Fruit fly (Drosophila melanogaster) S2 (cell line): ENCODE measurements around the gene ChAT.

Experiments used
- CG8478 ChIP-seq: fragments of >200 bp; optimal IDR thresholded peaks from 2 replicates; lab custom pipeline; 2018
- CTCF ChIP-seq, 2 experiments: fragments of >200 bp; optimal IDR thresholded peaks; 2 replicates each; lab custom pipeline; 2018

DNA sequence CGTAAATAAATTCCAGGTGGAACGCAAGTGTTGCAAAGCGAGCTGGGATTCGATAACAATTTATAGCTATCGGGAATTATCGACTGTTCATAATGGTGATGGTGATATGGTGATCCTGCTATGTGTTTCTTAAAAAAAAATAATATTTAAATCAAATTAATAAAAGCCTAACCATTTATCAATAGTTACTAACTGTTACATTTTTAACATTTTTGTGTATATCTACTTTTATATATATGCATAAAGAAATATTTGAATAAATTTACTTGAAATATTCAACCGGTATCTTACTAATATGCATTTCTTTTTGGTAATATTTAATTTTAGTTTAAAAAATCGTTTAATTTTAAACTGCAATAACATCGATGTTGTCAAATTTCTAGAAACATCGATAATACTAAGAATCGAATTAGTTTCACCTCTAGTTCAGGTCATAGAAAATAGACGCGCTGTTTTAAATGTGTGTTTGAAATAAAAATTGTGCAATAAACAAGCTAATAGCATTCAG is 40.7 kb downstream of the ChAT start, which contains the start of the genes PGS1 and gwl:
- TF ChIP-seq CTCF (optimal IDR thresholded peaks at IDR 0.05; lab: Kevin White, UChicago) (no peak), CG8478 (lab: Kevin White, UChicago) (no peak)
